2 worm cellular contexts compared by ENCODE assay signal in the genomic region with DNA sequence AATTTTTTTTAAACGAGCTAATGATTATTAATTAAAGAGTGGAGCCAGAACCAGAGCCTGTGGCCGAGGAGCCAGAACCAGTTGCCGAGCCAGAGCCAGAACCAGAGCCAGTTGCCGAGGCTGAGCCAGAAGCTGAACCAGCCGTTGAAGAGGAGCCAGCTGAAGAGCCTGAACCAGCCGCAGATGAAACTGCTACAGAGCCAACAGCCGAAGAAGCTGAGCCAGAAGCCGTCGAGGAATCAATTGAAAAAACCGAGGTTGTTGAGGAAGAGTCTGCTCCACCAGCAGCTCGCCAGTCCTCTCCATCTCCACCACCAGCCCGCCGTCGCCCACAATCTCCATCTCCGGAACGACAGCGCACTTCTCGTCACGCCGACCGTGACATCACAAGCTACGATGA.
A peak's percentile ranks its signal among the peaks of the same experiment; 100 is the strongest.
TF ChIP-seq lines count a peak whose summit lies in the region.

No protein-coding gene starts in this region.

TF ChIP-seq in whole organism, L4 larva, 104 proteins besides CTCF, POLR2A, EP300 and RAD21:
- TF ChIP-seq unc-62 (GFP tag; optimal IDR thresholded peaks at IDR 0.05 in 1 of 2; lab: Kevin White, UChicago): peak in 1 of 2 experiments; percentile 47
- TF ChIP-seq unc-62 (tag; optimal IDR thresholded peaks at IDR 0.05; lab: Kevin White, UChicago): no peak
- 0 out of 2 replicates have a peak, but pooled peaks have one; percentile 19 for TF ChIP-seq egl-43 (GFP tag; IDR thresholded peaks at IDR 0.05; lab: Robert Waterston, UW)
- no peak for TF ChIP-seq cey-2 (tag; optimal IDR thresholded peaks at IDR 0.05; lab: Kevin White, UChicago; ENCODE audit: borderline replicate concordance, insufficient read depth)
- peak; percentile 92 for TF ChIP-seq set-16 (GFP tag; IDR thresholded peaks at IDR 0.05; lab: Robert Waterston, UW)

TF ChIP-seq in whole organism, young adult, 124 proteins besides CTCF, POLR2A, EP300 and RAD21:
- TF ChIP-seq egrh-3 (GFP tag; IDR thresholded peaks at IDR 0.05; lab: Robert Waterston, UW): peak; percentile 68; the same call in 1 of the 2 replicates
- no peak for TF ChIP-seq Y67H2A.10 (GFP tag; conservative IDR thresholded peaks at IDR 0.05; lab: Robert Waterston, UW)
- TF ChIP-seq egl-44 (GFP tag; IDR thresholded peaks at IDR 0.05; lab: Robert Waterston, UW): no peak
- TF ChIP-seq snpc-3.4 (tag; optimal IDR thresholded peaks at IDR 0.05; lab: Kevin White, UChicago): no peak
- TF ChIP-seq him-1 (tag; optimal IDR thresholded peaks at IDR 0.05; lab: Kevin White, UChicago): no peak
- no peak for TF ChIP-seq madf-3 (GFP tag; IDR thresholded peaks at IDR 0.05; lab: Robert Waterston, UW)
- TF ChIP-seq unc-130 (GFP tag; optimal IDR thresholded peaks at IDR 0.05; lab: Kevin White, UChicago): no peak
- no peak for TF ChIP-seq xnd-1 (tag; optimal IDR thresholded peaks at IDR 0.05; lab: Kevin White, UChicago)
- TF ChIP-seq ceh-91 (GFP tag; IDR thresholded peaks at IDR 0.05; lab: Robert Waterston, UW): no peak
- TF ChIP-seq zfh-2 (GFP tag; conservative IDR thresholded peaks at IDR 0.05; lab: Robert Waterston, UW): peak; percentile 59
